Worm (Caenorhabditis elegans): Measurements from ENCODE around the gene mdl-1.
A peak's percentile ranks its signal among the peaks of the same experiment; 100 is the strongest.

mdl-1 gene

ce11 chrX:6742891-6743290 lies 740 bp downstream of the mdl-1 start:
- peak; percentile 91 for TF ChIP-seq ama-1 (optimal IDR thresholded peaks at IDR 0.05)
- peak; percentile 99 to 100 for TF ChIP-seq mdl-1 (tag; optimal IDR thresholded peaks at IDR 0.05)
- peak; percentile 82 for TF ChIP-seq nhr-6 (tag; optimal IDR thresholded peaks at IDR 0.05)
- no peak for TF ChIP-seq elt-3 (tag; optimal IDR thresholded peaks at IDR 0.05)
- TF ChIP-seq nhr-10 (tag; optimal IDR thresholded peaks at IDR 0.05): no peak
- no peak for TF ChIP-seq ceh-82 (tag; optimal IDR thresholded peaks at IDR 0.05)
- TF ChIP-seq snpc-4 (tag; optimal IDR thresholded peaks at IDR 0.05): no peak
- TF ChIP-seq alr-1 (tag; optimal IDR thresholded peaks at IDR 0.05): no peak
- no peak for TF ChIP-seq R02D3.7 (tag; optimal IDR thresholded peaks at IDR 0.05)
- TF ChIP-seq skn-1 (tag; optimal IDR thresholded peaks at IDR 0.05): no peak
- no peak for TF ChIP-seq ztf-11 (tag; optimal IDR thresholded peaks at IDR 0.05)
- TF ChIP-seq ztf-4 (tag; optimal IDR thresholded peaks at IDR 0.05): peak; percentile 73
- no peak for TF ChIP-seq mab-5 (tag; optimal IDR thresholded peaks at IDR 0.05)
- no peak for TF ChIP-seq nhr-237 (tag; optimal IDR thresholded peaks at IDR 0.05)
- peak in 1 of 2 experiments; percentile 72 for TF ChIP-seq lsy-2 (tag; optimal IDR thresholded peaks at IDR 0.05)
- no peak for TF ChIP-seq zag-1 (tag; optimal IDR thresholded peaks at IDR 0.05)
- no peak for TF ChIP-seq nhr-12 (tag; optimal IDR thresholded peaks at IDR 0.05)
- no peak for TF ChIP-seq Y55F3AM.14 (GFP tag; optimal IDR thresholded peaks at IDR 0.05)
- no peak for TF ChIP-seq ceh-16 (tag; optimal IDR thresholded peaks at IDR 0.05)
- TF ChIP-seq ZK546.5 (tag; optimal IDR thresholded peaks at IDR 0.05): no peak
- no peak for TF ChIP-seq unc-55 (GFP tag; optimal IDR thresholded peaks at IDR 0.05)
- peak; percentile 57 for TF ChIP-seq C34F6.9 (tag; optimal IDR thresholded peaks at IDR 0.05)
- TF ChIP-seq gmeb-1 (tag; optimal IDR thresholded peaks at IDR 0.05): peak; percentile 38
- peak; percentile 99 for TF ChIP-seq nhr-129 (tag; optimal IDR thresholded peaks at IDR 0.05)
- peak; percentile 70 for TF ChIP-seq nhr-25 (tag; optimal IDR thresholded peaks at IDR 0.05)
- no peak for TF ChIP-seq elt-1 (tag; optimal IDR thresholded peaks at IDR 0.05)
- peak; percentile 80 for TF ChIP-seq crh-2 (tag; optimal IDR thresholded peaks at IDR 0.05)
- TF ChIP-seq sma-3 (GFP tag; optimal IDR thresholded peaks at IDR 0.05): peak; percentile 34
- TF ChIP-seq egl-27 (tag; optimal IDR thresholded peaks at IDR 0.05): peak; percentile 71
- no peak for TF ChIP-seq mbf-1 (tag; optimal IDR thresholded peaks at IDR 0.05)
- TF ChIP-seq sem-4 (tag; optimal IDR thresholded peaks at IDR 0.05): peak; percentile 86
- no peak for TF ChIP-seq aly-2 (tag; optimal IDR thresholded peaks at IDR 0.05)
- TF ChIP-seq unc-39 (tag; optimal IDR thresholded peaks at IDR 0.05): no peak
- no peak for TF ChIP-seq lin-39 (tag; optimal IDR thresholded peaks at IDR 0.05)
- TF ChIP-seq nhr-11 (tag; optimal IDR thresholded peaks at IDR 0.05): no peak
- peak; percentile 41 for TF ChIP-seq lin-13 (GFP tag; optimal IDR thresholded peaks at IDR 0.05)
- no peak for TF ChIP-seq nhr-23 (tag; optimal IDR thresholded peaks at IDR 0.05)
- no peak for TF ChIP-seq unc-62 (GFP tag; optimal IDR thresholded peaks at IDR 0.05)
- peak; percentile 77 for TF ChIP-seq fos-1 (tag; optimal IDR thresholded peaks at IDR 0.05)
- TF ChIP-seq lin-11 (tag; optimal IDR thresholded peaks at IDR 0.05): no peak
- TF ChIP-seq dmd-4 (tag; optimal IDR thresholded peaks at IDR 0.05): no peak
- no peak for TF ChIP-seq blmp-1 (tag; optimal IDR thresholded peaks at IDR 0.05; ENCODE audit: insufficient read depth)
- TF ChIP-seq sma-9 (GFP tag; optimal IDR thresholded peaks at IDR 0.05): peak; percentile 95
- TF ChIP-seq sma-9 (tag; optimal IDR thresholded peaks at IDR 0.05): no peak
- no peak for TF ChIP-seq ztf-1 (GFP tag; conservative IDR thresholded peaks at IDR 0.05)
- TF ChIP-seq F13H6.1 (tag; optimal IDR thresholded peaks at IDR 0.05): peak; percentile 74
- no peak for TF ChIP-seq nhr-77 (tag; optimal IDR thresholded peaks at IDR 0.05)
- TF ChIP-seq nhr-21 (tag; optimal IDR thresholded peaks at IDR 0.05): peak; percentile 61
- TF ChIP-seq peb-1 (tag; optimal IDR thresholded peaks at IDR 0.05): no peak

Data from whole organism, L2 larva.